Worm (Caenorhabditis elegans) whole organism, L2 larva: ENCODE data around the gene ZC239.4.

Source experiments
- alr-1 ChIP-seq: fragments of 150-350 bp; optimal IDR thresholded peaks from 2 replicates; lab custom pipeline; 2014; ENCODE audit warnings: missing biosample characterization, missing genetic modification characterization
- aly-2 ChIP-seq: fragments of 150-350 bp; optimal IDR thresholded peaks from 2 replicates; lab custom pipeline; 2014; ENCODE audit warnings: missing biosample characterization, missing genetic modification characterization
- ama-1 ChIP-seq: fragments of 150-350 bp; optimal IDR thresholded peaks from 2 replicates; lab custom pipeline; 2018; ENCODE audit warnings: inconsistent platforms
- blmp-1 ChIP-seq: sonication (generic microtip); optimal IDR thresholded peaks from 2 replicates; lab custom pipeline; 2017; ENCODE audit warnings: missing genetic modification characterization, mild to moderate bottlenecking, missing compliant biosample characterization, antibody characterized with exemption, moderate library complexity; ENCODE audit not compliant: insufficient read depth
- ceh-82 ChIP-seq: fragments of 150-350 bp; optimal IDR thresholded peaks from 2 replicates; lab custom pipeline; 2014; ENCODE audit warnings: missing biosample characterization, missing genetic modification characterization
- elt-3 ChIP-seq: sonication (generic microtip); optimal IDR thresholded peaks from 2 replicates; lab custom pipeline; 2017; ENCODE audit warnings: missing biosample characterization, missing genetic modification characterization
- fos-1 ChIP-seq: fragments of 150-350 bp; optimal IDR thresholded peaks from 2 replicates; lab custom pipeline; 2014; ENCODE audit warnings: missing biosample characterization, missing genetic modification characterization
- mab-5 ChIP-seq: fragments of 150-350 bp; optimal IDR thresholded peaks from 2 replicates; lab custom pipeline; 2014; ENCODE audit warnings: missing biosample characterization, missing genetic modification characterization
- nhr-129 ChIP-seq: fragments of 150-350 bp; optimal IDR thresholded peaks from 2 replicates; lab custom pipeline; 2014; ENCODE audit warnings: missing biosample characterization, missing genetic modification characterization
- nhr-23 ChIP-seq: fragments of 150-350 bp; optimal IDR thresholded peaks from 2 replicates; lab custom pipeline; 2014; ENCODE audit warnings: missing biosample characterization, missing genetic modification reagents, missing genetic modification characterization
- nhr-77 ChIP-seq: fragments of 150-350 bp; optimal IDR thresholded peaks from 2 replicates; lab custom pipeline; 2014; ENCODE audit warnings: missing biosample characterization, missing genetic modification characterization
- unc-55 ChIP-seq: fragments of 150-350 bp; sonication (generic microtip); optimal IDR thresholded peaks from 3 replicates; lab custom pipeline; 2014; ENCODE audit warnings: missing biosample characterization, missing genetic modification reagents, missing genetic modification characterization
- ztf-11 ChIP-seq: sonication (generic microtip); optimal IDR thresholded peaks from 2 replicates; lab custom pipeline; 2017; ENCODE audit warnings: missing biosample characterization, missing genetic modification characterization
- ztf-4 ChIP-seq: fragments of 150-350 bp; optimal IDR thresholded peaks from 2 replicates; lab custom pipeline; 2014; ENCODE audit warnings: missing biosample characterization, missing genetic modification characterization

DNA sequence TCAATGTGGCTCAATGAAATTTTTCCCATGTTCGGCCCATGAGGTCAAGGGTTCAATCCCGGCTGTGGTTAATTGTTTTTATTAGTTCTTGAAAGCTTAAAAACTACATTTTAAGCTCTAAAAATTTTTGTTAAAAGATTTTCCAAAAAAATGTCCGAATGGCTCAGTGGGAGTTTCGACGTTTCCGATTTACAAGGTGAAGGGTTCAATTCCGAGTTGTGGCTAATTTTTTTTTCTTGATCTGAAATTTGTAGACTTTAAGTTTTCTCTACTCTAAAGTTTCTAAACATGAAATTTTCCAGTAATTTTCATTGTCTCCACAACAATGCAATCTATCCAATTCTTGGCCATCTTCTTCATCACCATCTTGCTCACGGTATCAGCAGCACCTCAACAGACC, 48.5 kb downstream of the ZC239.4 start, which contains the start of gene F02E11.2:
- TF ChIP-seq nhr-23 (no peak), alr-1 (tag; lab: Kevin White, UChicago) (no peak), fos-1 (tag; lab: Kevin White, UChicago) (no peak), aly-2 (tag; lab: Kevin White, UChicago) (no peak), ceh-82 (tag; lab: Kevin White, UChicago) (no peak), blmp-1 (tag; lab: Kevin White, UChicago) (no peak), ama-1 (lab: Kevin White, UChicago) (no peak), nhr-77 (no peak), unc-55 (GFP tag; lab: Kevin White, UChicago) (no peak), ztf-4 (tag; lab: Kevin White, UChicago) (no peak), mab-5 (tag; lab: Kevin White, UChicago) (no peak), elt-3 (tag; lab: Kevin White, UChicago) (no peak), ztf-11 (tag; lab: Kevin White, UChicago) (no peak), nhr-129 (tag; lab: Kevin White, UChicago) (no peak)
